Worm (Caenorhabditis elegans) whole organism, L1 larva: ENCODE data around the gene F23H12.10.
"Not testable (repeated sequence)": the region's sequence is repeated elsewhere in the genome, so short reads cannot be mapped to it uniquely, and the experiment has no call there.

Experiments
- C16A3.4 ChIP-seq: fragments of 150-350 bp; optimal IDR thresholded peaks from 2 replicates; lab custom pipeline; 2014; ENCODE audit warnings: missing biosample characterization, missing genetic modification characterization
- C34B4.2 ChIP-seq: sonication (generic microtip); optimal IDR thresholded peaks from 2 replicates; lab custom pipeline; 2017; ENCODE audit warnings: mild to moderate bottlenecking, missing genetic modification characterization, missing compliant biosample characterization
- Y116A8C.19 ChIP-seq: sonication (generic microtip); optimal IDR thresholded peaks from 2 replicates; lab custom pipeline; 2016; ENCODE audit warnings: missing compliant biosample characterization, missing genetic modification characterization, borderline replicate concordance
- alr-1 ChIP-seq: fragments of 200-800 bp; sonication (Bioruptor generic); optimal IDR thresholded peaks from 2 replicates; lab custom pipeline; 2018; ENCODE audit warnings: borderline replicate concordance, mild to moderate bottlenecking, missing genetic modification characterization, missing compliant biosample characterization
- blmp-1 ChIP-seq: fragments of 150-350 bp; optimal IDR thresholded peaks from 2 replicates; lab custom pipeline; 2014; ENCODE audit warnings: missing biosample characterization, missing genetic modification characterization
- ceh-63 ChIP-seq: fragments of 200-800 bp; sonication (Bioruptor generic); optimal IDR thresholded peaks from 2 replicates; lab custom pipeline; 2018; ENCODE audit warnings: mild to moderate bottlenecking, missing genetic modification characterization, missing compliant biosample characterization
- ceh-8 ChIP-seq: fragments of 200-800 bp; sonication (Bioruptor generic); optimal IDR thresholded peaks from 2 replicates; lab custom pipeline; 2018; ENCODE audit warnings: mild to moderate bottlenecking, missing genetic modification characterization, moderate library complexity, missing compliant biosample characterization
- ceh-88 ChIP-seq: fragments of 200-800 bp; sonication (Bioruptor generic); IDR thresholded peaks from 2 replicates; pipeline ENCODE4 v1.3.6; 2022; ENCODE audit warnings: missing genetic modification characterization, missing compliant biosample characterization
- dpl-1 ChIP-seq, 3 experiments: fragments of 150-350 bp in 2 of 3; sonication (generic microtip) in 1 of 3; optimal IDR thresholded peaks; 2 replicates each; lab custom pipeline; 2014 to 2017; ENCODE audit warnings: missing biosample characterization in 3 of 3, missing genetic modification characterization in 3 of 3, missing genetic modification reagents in 3 of 3
- ets-5 ChIP-seq: fragments of 200-800 bp; sonication (Bioruptor generic); IDR thresholded peaks from 2 replicates; pipeline ENCODE4 v1.3.6; 2022; ENCODE audit warnings: missing genetic modification characterization, missing compliant biosample characterization
- fos-1 ChIP-seq: fragments of 150-350 bp; optimal IDR thresholded peaks from 2 replicates; lab custom pipeline; 2014; ENCODE audit warnings: missing biosample characterization, missing genetic modification characterization
- grh-1 ChIP-seq: fragments of 200-800 bp; sonication (Bioruptor generic); IDR thresholded peaks from 2 replicates; pipeline ENCODE4 v1.3.6; 2022; ENCODE audit warnings: missing genetic modification reagents, missing genetic modification characterization, missing compliant biosample characterization
- hlh-4 ChIP-seq: sonication (generic microtip); optimal IDR thresholded peaks from 2 replicates; lab custom pipeline; 2016; ENCODE audit warnings: mild to moderate bottlenecking, missing genetic modification characterization, missing compliant biosample characterization
- hpl-2 ChIP-seq: fragments of 150-350 bp; optimal IDR thresholded peaks from 2 replicates; lab custom pipeline; 2014; ENCODE audit warnings: missing biosample characterization, missing genetic modification reagents, missing genetic modification characterization
- irx-1 ChIP-seq: sonication (generic microtip); optimal IDR thresholded peaks from 2 replicates; lab custom pipeline; 2016; ENCODE audit warnings: missing genetic modification characterization, missing compliant biosample characterization
- lin-14 ChIP-seq: fragments of 200-800 bp; sonication (Bioruptor generic); optimal IDR thresholded peaks from 2 replicates; lab custom pipeline; 2018; ENCODE audit warnings: mild to moderate bottlenecking, missing genetic modification characterization, moderate library complexity, missing compliant biosample characterization
- lin-15B ChIP-seq: fragments of 150-350 bp; sonication (generic microtip); optimal IDR thresholded peaks from 3 replicates; lab custom pipeline; 2014; ENCODE audit warnings: missing biosample characterization, missing genetic modification characterization
- lin-35 ChIP-seq, 2 experiments: fragments of 150-350 bp; optimal IDR thresholded peaks; 2 replicates each; lab custom pipeline; 2014; ENCODE audit warnings: missing biosample characterization in 2 of 2, missing genetic modification characterization in 2 of 2, missing genetic modification reagents in 2 of 2
- lsy-2 ChIP-seq, 2 experiments: fragments of 150-350 bp; optimal IDR thresholded peaks; 2 replicates each; lab custom pipeline; 2014; ENCODE audit warnings: missing biosample characterization in 2 of 2, missing genetic modification characterization in 2 of 2
- mab-9 ChIP-seq: fragments of 200-800 bp; sonication (Bioruptor generic); IDR thresholded peaks from 2 replicates; pipeline ENCODE4 v1.3.6; 2022; ENCODE audit warnings: missing genetic modification reagents, missing genetic modification characterization, missing compliant biosample characterization
- mef-2 ChIP-seq: fragments of 150-350 bp; optimal IDR thresholded peaks from 2 replicates; lab custom pipeline; 2014; ENCODE audit warnings: missing biosample characterization, missing genetic modification characterization
- nhr-19 ChIP-seq: fragments of 200-800 bp; sonication (Bioruptor generic); conservative IDR thresholded peaks from 2 replicates; pipeline ENCODE4 v1.3.6; 2022; ENCODE audit warnings: missing genetic modification characterization, missing compliant biosample characterization
- nhr-20 ChIP-seq: sonication (generic microtip); optimal IDR thresholded peaks from 2 replicates; lab custom pipeline; 2016; ENCODE audit warnings: mild to moderate bottlenecking, missing genetic modification characterization, missing compliant biosample characterization
- nhr-28 ChIP-seq: fragments of 150-350 bp; optimal IDR thresholded peaks from 2 replicates; lab custom pipeline; 2014; ENCODE audit warnings: missing biosample characterization, missing genetic modification characterization
- nhr-76 ChIP-seq: sonication (generic microtip); optimal IDR thresholded peaks from 2 replicates; lab custom pipeline; 2017; ENCODE audit warnings: missing biosample characterization, missing genetic modification characterization
- nhr-77 ChIP-seq: fragments of 150-350 bp; optimal IDR thresholded peaks from 2 replicates; lab custom pipeline; 2014; ENCODE audit warnings: missing biosample characterization, missing genetic modification characterization
- pqm-1 ChIP-seq: sonication (generic microtip); optimal IDR thresholded peaks from 3 replicates; lab custom pipeline; 2017; ENCODE audit warnings: missing biosample characterization, missing genetic modification characterization
- rnt-1 ChIP-seq: sonication (generic microtip); optimal IDR thresholded peaks from 2 replicates; lab custom pipeline; 2016; ENCODE audit warnings: mild to moderate bottlenecking, missing genetic modification characterization, moderate library complexity, missing compliant biosample characterization
- snpc-4 ChIP-seq: fragments of 150-350 bp; optimal IDR thresholded peaks from 2 replicates; lab custom pipeline; 2014; ENCODE audit warnings: missing biosample characterization, missing genetic modification characterization
- snu-23 ChIP-seq: sonication (generic microtip); optimal IDR thresholded peaks from 2 replicates; lab custom pipeline; 2016; ENCODE audit warnings: missing genetic modification characterization, missing compliant biosample characterization
- sup-37 ChIP-seq: fragments of 200-800 bp; sonication (Bioruptor generic); optimal IDR thresholded peaks from 2 replicates; lab custom pipeline; 2018; ENCODE audit warnings: mild to moderate bottlenecking, missing genetic modification characterization, missing compliant biosample characterization
- unc-130 ChIP-seq: fragments of 150-350 bp; optimal IDR thresholded peaks from 2 replicates; lab custom pipeline; 2017; ENCODE audit warnings: missing biosample characterization, missing genetic modification characterization, inconsistent platforms
- unc-98 ChIP-seq: fragments of 200-800 bp; sonication (Bioruptor generic); IDR thresholded peaks from 2 replicates; pipeline ENCODE4 v1.3.6; 2022; ENCODE audit warnings: missing genetic modification characterization, missing compliant biosample characterization
- vab-15 ChIP-seq: sonication (generic microtip); optimal IDR thresholded peaks from 2 replicates; lab custom pipeline; 2017; ENCODE audit warnings: missing genotype, mild to moderate bottlenecking, missing genetic modification characterization, missing compliant biosample characterization
- zag-1 ChIP-seq: fragments of 150-350 bp; optimal IDR thresholded peaks from 2 replicates; lab custom pipeline; 2014; ENCODE audit warnings: missing biosample characterization, missing genetic modification characterization
- zip-4 ChIP-seq: fragments of 200-800 bp; sonication (Bioruptor generic); optimal IDR thresholded peaks from 2 replicates; lab custom pipeline; 2018; ENCODE audit warnings: mild to moderate bottlenecking, missing genetic modification characterization, moderate library complexity, missing compliant biosample characterization
- ztf-11 ChIP-seq, 2 experiments: sonication (generic microtip); optimal IDR thresholded peaks; 2 replicates each; lab custom pipeline; 2016 to 2017; ENCODE audit warnings: missing genetic modification characterization in 2 of 2, missing biosample characterization in 1 of 2, missing compliant biosample characterization in 1 of 2

Gene F23H12.10

DNA sequence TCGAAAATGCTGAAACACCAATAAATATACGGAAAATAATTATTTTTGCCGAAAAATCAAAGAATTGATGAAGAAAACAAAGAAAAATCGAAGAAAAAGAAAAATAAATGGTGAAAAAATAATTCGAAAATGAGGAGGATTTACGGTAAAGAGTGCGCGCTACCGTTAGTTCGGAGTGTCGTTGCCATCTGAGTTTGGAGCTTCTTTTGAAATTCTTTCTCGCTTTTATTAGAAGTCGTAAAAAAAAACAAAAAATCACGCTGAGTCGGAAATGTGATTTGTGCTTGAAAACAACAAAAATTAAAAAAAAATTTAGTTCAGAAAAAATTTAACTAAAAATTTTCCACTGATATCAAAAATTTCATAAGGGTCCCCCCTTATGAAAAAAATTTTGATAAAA is at the start of gene F23H12.10:
Gene F23H12.10 (minus strand): TSS at position 12 of the 400 bp plus-strand sequence.
- not testable (repeated sequence) for TF ChIP-seq snu-23 (GFP tag; lab: Kevin White, UChicago); ztf-11 (tag; optimal IDR thresholded peaks at IDR 0.05; lab: Kevin White, UChicago); mab-9 (GFP tag; lab: Robert Waterston, UW)

DNA sequence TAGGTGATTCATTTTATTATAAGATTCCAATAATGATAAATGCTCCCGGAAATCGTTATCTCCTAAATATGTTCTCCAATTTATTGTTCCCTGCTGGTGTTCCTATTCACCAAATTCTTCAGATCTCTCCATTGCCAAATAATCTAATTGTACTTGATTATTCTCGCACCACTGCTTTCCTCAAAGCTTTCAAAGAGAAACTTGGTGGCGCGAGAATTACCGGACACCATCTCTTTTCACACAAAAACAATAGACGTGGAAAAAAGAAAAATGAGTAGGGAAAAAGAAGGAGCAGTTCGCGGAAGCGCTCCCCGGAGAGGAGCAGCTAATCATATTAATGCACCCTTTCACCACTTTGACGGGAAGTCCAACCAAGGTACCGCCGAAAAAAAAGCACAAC is 47.3 kb upstream of the F23H12.10 start:
- TF ChIP-seq zag-1 (tag; lab: Kevin White, UChicago): no peak
- peak; percentile 48 for TF ChIP-seq lin-14 (GFP tag; lab: Kevin White, UChicago)

ce11 chrV:12420843-12421242 is 46.8 kb upstream of the F23H12.10 start, which contains the start of gene C54D10.4:
TSS of gene C54D10.4 (minus strand) at chrV:12420943.
- TF ChIP-seq zag-1 (tag; lab: Kevin White, UChicago): no peak
- TF ChIP-seq nhr-19 (GFP tag; lab: Robert Waterston, UW): no peak
- TF ChIP-seq nhr-77 (tag; lab: Kevin White, UChicago): no peak
- no peak for TF ChIP-seq rnt-1 (tag; lab: Kevin White, UChicago)
- no peak for TF ChIP-seq C16A3.4 (tag; lab: Kevin White, UChicago)
- TF ChIP-seq lin-15B (tag; lab: Kevin White, UChicago): no peak
- TF ChIP-seq vab-15: no peak
- TF ChIP-seq snpc-4 (tag; lab: Kevin White, UChicago): no peak
- TF ChIP-seq pqm-1 (tag; lab: Kevin White, UChicago): no peak
- no peak for TF ChIP-seq irx-1 (tag; lab: Kevin White, UChicago)
- TF ChIP-seq ets-5: no peak
- no peak for TF ChIP-seq ceh-63 (GFP tag; lab: Kevin White, UChicago)
- TF ChIP-seq hpl-2 (GFP tag; lab: Kevin White, UChicago): no peak
- TF ChIP-seq mef-2: no peak
- no peak for TF ChIP-seq ceh-8 (GFP tag; lab: Kevin White, UChicago)
- TF ChIP-seq grh-1: no peak

ce11 chrV:12418292-12418691 is 44.2 kb upstream of the F23H12.10 start, which contains the start of gene C54D10.3:
TSS of gene C54D10.3 (plus strand) at chrV:12418592.
- no peak for TF ChIP-seq zip-4 (GFP tag; lab: Kevin White, UChicago)
- no peak for TF ChIP-seq nhr-20 (tag; lab: Kevin White, UChicago)
- TF ChIP-seq sup-37: no peak
- no peak for TF ChIP-seq hlh-4
- TF ChIP-seq nhr-28: no peak
- TF ChIP-seq Y116A8C.19: no peak
- no peak for TF ChIP-seq ceh-88
- TF ChIP-seq alr-1 (tag; lab: Kevin White, UChicago): no peak
- no peak for TF ChIP-seq C34B4.2 (tag; lab: Kevin White, UChicago)
- TF ChIP-seq lsy-2 (tag; optimal IDR thresholded peaks at IDR 0.05; lab: Kevin White, UChicago): no peak
- no peak for TF ChIP-seq unc-98
- TF ChIP-seq irx-1 (tag; lab: Kevin White, UChicago): no peak
- TF ChIP-seq mab-9 (GFP tag; lab: Robert Waterston, UW): no peak
- no peak for TF ChIP-seq lin-35 (GFP tag; optimal IDR thresholded peaks at IDR 0.05; lab: Kevin White, UChicago)
- no peak for TF ChIP-seq nhr-76 (tag; lab: Kevin White, UChicago)
- TF ChIP-seq blmp-1: no peak
- TF ChIP-seq dpl-1 (GFP tag; optimal IDR thresholded peaks at IDR 0.05; lab: Kevin White, UChicago): no peak
- no peak for TF ChIP-seq fos-1 (tag; lab: Kevin White, UChicago)
- no peak for TF ChIP-seq unc-130 (tag; lab: Kevin White, UChicago)
